Comparison of ENCODE assay signal across 1 fruit fly cellular context in genomic region chrX:13253062-13253724, dm6.
TF ChIP-seq lines count a peak whose summit lies in the region.

No protein-coding gene starts in this region.

TF ChIP-seq in whole organism, embryonic, 481 proteins besides CTCF, POLR2A, EP300 and RAD21 (continued from another document):
- TF ChIP-seq CG14014 (GFP tag; IDR thresholded peaks at IDR 0.05; lab: Robert Waterston, UW): no peak; the same call in 1 of the 2 replicates
- TF ChIP-seq Mes4 (GFP tag; optimal IDR thresholded peaks at IDR 0.05; lab: Kevin White, UChicago): no peak
- TF ChIP-seq CG15011 (GFP tag; optimal IDR thresholded peaks at IDR 0.05; lab: Kevin White, UChicago): no peak
- TF ChIP-seq CG3065 (GFP tag; optimal IDR thresholded peaks at IDR 0.05; lab: Kevin White, UChicago): no peak
- no peak for TF ChIP-seq CG1832 (GFP tag; optimal IDR thresholded peaks at IDR 0.05; lab: Kevin White, UChicago)
- no peak for TF ChIP-seq tio (GFP tag; optimal IDR thresholded peaks at IDR 0.05; lab: Kevin White, UChicago)
- 0 out of 3 replicates have a peak, but pooled peaks have one; percentile 29 for TF ChIP-seq ase (GFP tag; IDR thresholded peaks at IDR 0.05; lab: Robert Waterston, UW)
- peak; percentile 33 for TF ChIP-seq CG17359 (tag; optimal IDR thresholded peaks at IDR 0.05; lab: Kevin White, UChicago)
- TF ChIP-seq CG43689 (GFP tag; IDR thresholded peaks at IDR 0.05; lab: Robert Waterston, UW): no peak
- peak; percentile 21 for TF ChIP-seq chn (GFP tag; optimal IDR thresholded peaks at IDR 0.05; lab: Kevin White, UChicago)
- TF ChIP-seq ssp (GFP tag; IDR thresholded peaks at IDR 0.05; lab: Robert Waterston, UW): peak; percentile 31; the same call in 1 of the 2 replicates
- TF ChIP-seq CG6813 (GFP tag; optimal IDR thresholded peaks at IDR 0.05; lab: Kevin White, UChicago): no peak
- TF ChIP-seq Eip74EF (GFP tag; optimal IDR thresholded peaks at IDR 0.05; lab: Kevin White, UChicago): no peak
- no peak for TF ChIP-seq Scr (GFP tag; IDR thresholded peaks at IDR 0.05; lab: Robert Waterston, UW; ENCODE audit: partially characterized antibody)
- TF ChIP-seq gfzf (GFP tag; optimal IDR thresholded peaks at IDR 0.05; lab: Kevin White, UChicago): no peak
- TF ChIP-seq CG8359 (GFP tag; optimal IDR thresholded peaks at IDR 0.05; lab: Kevin White, UChicago; ENCODE audit: borderline replicate concordance): no peak
- TF ChIP-seq fd96Cb (tag; optimal IDR thresholded peaks at IDR 0.05; lab: Kevin White, UChicago): peak; percentile 35
- TF ChIP-seq CkIIα-i1 (GFP tag; IDR thresholded peaks at IDR 0.05; lab: Robert Waterston, UW): no peak
- peak; percentile 34 for TF ChIP-seq Blimp-1 (GFP tag; optimal IDR thresholded peaks at IDR 0.05; lab: Kevin White, UChicago)
- TF ChIP-seq CG6791 (GFP tag; IDR thresholded peaks at IDR 0.05; lab: Robert Waterston, UW; ENCODE audit: partially characterized antibody): no peak
- TF ChIP-seq nmo (GFP tag; optimal IDR thresholded peaks at IDR 0.05; lab: Kevin White, UChicago): peak; percentile 37
- no peak for TF ChIP-seq CG17186 (GFP tag; optimal IDR thresholded peaks at IDR 0.05; lab: Kevin White, UChicago)
- TF ChIP-seq CG10321 (GFP tag; IDR thresholded peaks at IDR 0.05; lab: Robert Waterston, UW): no peak
- peak; percentile 42 for TF ChIP-seq CG9817 (tag; optimal IDR thresholded peaks at IDR 0.05; lab: Kevin White, UChicago)
- TF ChIP-seq CG12391 (tag; optimal IDR thresholded peaks at IDR 0.05; lab: Kevin White, UChicago): peak; percentile 40
- TF ChIP-seq kah (GFP tag; optimal IDR thresholded peaks at IDR 0.05; lab: Kevin White, UChicago): no peak
- no peak for TF ChIP-seq Doc3 (GFP tag; IDR thresholded peaks at IDR 0.05; lab: Robert Waterston, UW; ENCODE audit: partially characterized antibody)
- peak; percentile 17 for TF ChIP-seq pum (GFP tag; optimal IDR thresholded peaks at IDR 0.05; lab: Kevin White, UChicago)
- TF ChIP-seq gsb-n (tag; optimal IDR thresholded peaks at IDR 0.05; lab: Kevin White, UChicago): no peak
- no peak for TF ChIP-seq pita (GFP tag; optimal IDR thresholded peaks at IDR 0.05; lab: Kevin White, UChicago)
- no peak for TF ChIP-seq abd-A (tag; optimal IDR thresholded peaks at IDR 0.05; lab: Kevin White, UChicago)
- peak; percentile 17 for TF ChIP-seq NfI (GFP tag; optimal IDR thresholded peaks at IDR 0.05; lab: Kevin White, UChicago)
- TF ChIP-seq Bdp1 (GFP tag; optimal IDR thresholded peaks at IDR 0.05; lab: Kevin White, UChicago): no peak
- no peak for TF ChIP-seq al (GFP tag; IDR thresholded peaks at IDR 0.05; lab: Robert Waterston, UW)
- TF ChIP-seq CG14710 (tag; optimal IDR thresholded peaks at IDR 0.05; lab: Kevin White, UChicago): peak; percentile 23
- TF ChIP-seq Dll (GFP tag; IDR thresholded peaks at IDR 0.05; lab: Robert Waterston, UW; ENCODE audit: partially characterized antibody): no peak
- no peak for TF ChIP-seq CG11093 (GFP tag; IDR thresholded peaks at IDR 0.05; lab: Robert Waterston, UW)
- TF ChIP-seq YL-1 (GFP tag; optimal IDR thresholded peaks at IDR 0.05; lab: Kevin White, UChicago): no peak
- peak; percentile 52; the same call in 1 of the 2 replicates for TF ChIP-seq ranshi (GFP tag; IDR thresholded peaks at IDR 0.05; lab: Robert Waterston, UW)
- peak; percentile 31 for TF ChIP-seq ATbp (GFP tag; optimal IDR thresholded peaks at IDR 0.05; lab: Kevin White, UChicago)
- TF ChIP-seq aop (GFP tag; IDR thresholded peaks at IDR 0.05; lab: Robert Waterston, UW): no peak
- TF ChIP-seq CG8089 (GFP tag; optimal IDR thresholded peaks at IDR 0.05; lab: Kevin White, UChicago): peak; percentile 35
- peak; percentile 19 for TF ChIP-seq Ravus (GFP tag; IDR thresholded peaks at IDR 0.05; lab: Robert Waterston, UW)
- TF ChIP-seq kni (GFP tag; optimal IDR thresholded peaks at IDR 0.05; lab: Kevin White, UChicago): no peak
- TF ChIP-seq dpn (GFP tag; optimal IDR thresholded peaks at IDR 0.05; lab: Kevin White, UChicago): peak; percentile 23 to 43
- TF ChIP-seq unpg (GFP tag; optimal IDR thresholded peaks at IDR 0.05; lab: Kevin White, UChicago): peak; percentile 31
- TF ChIP-seq D19B (GFP tag; optimal IDR thresholded peaks at IDR 0.05; lab: Kevin White, UChicago): no peak
- peak; percentile 70 for TF ChIP-seq CG2120 (GFP tag; optimal IDR thresholded peaks at IDR 0.05; lab: Kevin White, UChicago)
- TF ChIP-seq maf-S (GFP tag; optimal IDR thresholded peaks at IDR 0.05; lab: Kevin White, UChicago): no peak
- peak; percentile 12 for TF ChIP-seq CG3281 (GFP tag; optimal IDR thresholded peaks at IDR 0.05; lab: Kevin White, UChicago)
- no peak for TF ChIP-seq Jarid2 (GFP tag; optimal IDR thresholded peaks at IDR 0.05; lab: Kevin White, UChicago)
TF ChIP-seq in whole organism, embryonic: peak in this region for 176.
